Worm (Caenorhabditis elegans): ENCODE results near the gene fbxa-108.
A peak's percentile ranks its signal among the peaks of the same experiment; 100 is the strongest.
"Not testable (repeated sequence)": the region's sequence is repeated elsewhere in the genome, so short reads cannot be mapped to it uniquely, and the experiment has no call there.

The fbxa-108 gene

DNA sequence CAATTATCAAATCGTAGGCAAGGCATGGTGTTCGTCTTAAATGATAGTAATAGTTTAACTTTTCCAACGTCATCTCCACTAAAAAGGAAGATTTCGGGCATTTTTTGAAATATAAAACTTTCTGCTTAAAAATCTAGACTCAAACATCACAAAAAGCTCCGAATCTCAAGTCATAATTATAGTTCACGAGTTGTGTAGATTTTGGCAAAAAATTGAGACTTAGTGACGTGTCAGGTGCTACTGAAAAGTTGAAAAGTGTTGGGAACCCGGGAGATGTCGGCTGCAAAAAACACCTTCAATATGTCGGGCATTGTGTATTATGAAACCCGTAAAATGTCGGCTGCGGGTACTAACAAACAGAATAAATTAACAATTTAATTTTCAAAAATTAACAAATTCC lies 36.6 kb upstream of the fbxa-108 start, which contains the start of gene Y26G10.1:
TSS of gene Y26G10.1 (minus strand) at position 101 of the 400 bp plus-strand sequence.
- TF ChIP-seq madf-9 (GFP tag; conservative IDR thresholded peaks at IDR 0.05) (no peak), pqm-1 (tag; optimal IDR thresholded peaks at IDR 0.05) (no peak)

- no peak for TF ChIP-seq dpl-1 (GFP tag; optimal IDR thresholded peaks at IDR 0.05)
- peak; percentile 75 for TF ChIP-seq pqm-1 (tag; optimal IDR thresholded peaks at IDR 0.05)
These were observed 35.1 kb upstream of the fbxa-108 start for ce11 chrV:17694260-17694659.

DNA sequence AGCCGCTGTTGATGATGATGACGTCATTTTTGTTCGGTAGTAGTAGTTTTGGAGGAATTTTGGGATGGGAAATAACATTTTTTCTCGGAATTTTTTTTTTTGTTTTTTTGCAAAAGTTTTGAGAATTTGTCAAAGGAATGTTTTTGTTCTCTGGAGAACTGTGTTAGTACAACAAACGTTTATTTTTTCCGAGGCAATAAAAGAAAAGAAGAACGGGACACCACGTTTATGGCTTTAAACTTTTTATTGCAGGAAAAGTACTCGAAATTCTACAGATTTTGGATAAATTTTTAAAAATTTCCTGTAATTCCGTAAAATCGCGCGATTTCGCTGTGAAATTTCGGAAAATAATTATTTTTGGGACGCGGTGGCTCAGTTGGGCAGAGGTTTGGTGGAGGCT lies 31.7 kb upstream of the fbxa-108 start, which contains the start of gene F59A1.13:
TSS of gene F59A1.13 (minus strand) at position 101 of the 400 bp plus-strand sequence.
- TF ChIP-seq nhr-11 (tag; optimal IDR thresholded peaks at IDR 0.05) (no peak), gei-8 (GFP tag; optimal IDR thresholded peaks at IDR 0.05) (no peak), ztf-11 (tag; optimal IDR thresholded peaks at IDR 0.05) (no peak), daf-12 (tag; optimal IDR thresholded peaks at IDR 0.05) (no peak), F26F4.8 (GFP tag; conservative IDR thresholded peaks at IDR 0.05) (no peak), skn-1 (tag; optimal IDR thresholded peaks at IDR 0.05) (no peak), ZK337.2 (GFP tag; IDR thresholded peaks at IDR 0.05) (no peak), php-3 (GFP tag; IDR thresholded peaks at IDR 0.05) (no peak), fkh-10 (GFP tag; optimal IDR thresholded peaks at IDR 0.05) (no peak), hlh-30 (tag; optimal IDR thresholded peaks at IDR 0.05; ENCODE audit: insufficient read depth) (no peak), F44E2.7 (GFP tag; IDR thresholded peaks at IDR 0.05) (no peak), zip-2 (tag; optimal IDR thresholded peaks at IDR 0.05) (no peak), rbr-2 (tag; optimal IDR thresholded peaks at IDR 0.05) (no peak), ceh-82 (tag; optimal IDR thresholded peaks at IDR 0.05) (no peak), mxl-2 (GFP tag; conservative IDR thresholded peaks at IDR 0.05) (no peak), lir-3 (tag; optimal IDR thresholded peaks at IDR 0.05) (no peak), ceh-32 (tag; optimal IDR thresholded peaks at IDR 0.05; ENCODE audit: poor library complexity) (no peak), T20F7.1 (GFP tag; optimal IDR thresholded peaks at IDR 0.05) (no peak)

DNA sequence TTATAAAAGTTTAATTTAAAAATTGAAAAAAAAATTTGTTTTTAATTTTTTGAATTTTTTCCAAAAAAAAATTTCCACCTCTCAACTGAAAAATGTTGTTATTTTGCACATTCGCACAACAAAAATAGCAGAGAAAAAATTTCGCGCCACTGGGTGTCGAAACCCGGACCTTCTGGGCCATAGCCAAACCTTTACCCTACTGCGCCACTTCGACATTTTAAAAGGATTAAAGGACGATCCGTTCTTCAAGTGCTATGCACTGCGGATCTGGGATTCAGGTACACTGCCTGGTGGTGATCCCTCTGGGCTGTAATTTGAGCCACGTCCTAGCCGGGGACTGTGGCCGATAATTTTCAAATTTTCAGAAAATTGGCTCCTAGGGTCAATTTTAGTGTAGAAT lies 28.2 kb upstream of the fbxa-108 start:
- 0 out of 2 replicates have a peak, but pooled peaks have one; percentile 26 for TF ChIP-seq nhr-41 (GFP tag; IDR thresholded peaks at IDR 0.05)
- peak; percentile 62 for TF ChIP-seq vab-7 (GFP tag; IDR thresholded peaks at IDR 0.05)
- peak; percentile 75 for TF ChIP-seq lim-7 (GFP tag; IDR thresholded peaks at IDR 0.05)
- TF ChIP-seq madf-5 (GFP tag; IDR thresholded peaks at IDR 0.05): peak in 1 of 2 experiments; percentile 43; a peak in 1 of 4 replicates
- peak; percentile 31; the same call in 1 of the 2 replicates for TF ChIP-seq lin-38 (GFP tag; IDR thresholded peaks at IDR 0.05)
- 0 out of 2 replicates have a peak, but pooled peaks have one; percentile 15 for TF ChIP-seq pha-4 (GFP tag; IDR thresholded peaks at IDR 0.05)
- TF ChIP-seq pha-4 (tag; optimal IDR thresholded peaks at IDR 0.05): not testable (repeated sequence)
- TF ChIP-seq snpc-1.2 (GFP tag; IDR thresholded peaks at IDR 0.05): peak; percentile 32; the same call in 1 of the 2 replicates
- TF ChIP-seq egl-43 (GFP tag; IDR thresholded peaks at IDR 0.05): 0 out of 2 replicates have a peak, but pooled peaks have one; percentile 30

DNA sequence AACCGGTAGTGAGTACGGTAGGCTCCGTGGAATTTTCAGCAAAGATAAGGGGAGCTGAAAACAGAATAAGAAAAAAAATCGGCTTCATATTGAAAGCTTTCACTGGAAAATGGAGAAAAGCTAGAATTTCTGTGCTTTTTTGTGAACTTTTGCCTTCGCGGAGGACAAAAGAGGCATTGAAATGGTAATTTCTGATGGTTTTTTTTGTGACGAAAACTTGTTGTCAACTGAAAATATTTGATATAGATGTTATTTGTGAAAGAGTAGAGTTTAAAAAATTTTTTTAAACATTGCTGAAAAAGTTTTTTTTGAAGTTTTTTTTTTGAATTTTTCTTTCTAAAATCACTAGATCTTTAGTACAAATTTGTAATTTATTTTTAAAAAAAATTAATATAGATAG lies 27.7 kb upstream of the fbxa-108 start, which contains the start of gene F59A1.18:
TSS of gene F59A1.18 (minus strand) at position 101 of the 400 bp plus-strand sequence.
- no peak for TF ChIP-seq ceh-32 (tag; optimal IDR thresholded peaks at IDR 0.05; ENCODE audit: poor library complexity)
- TF ChIP-seq ctbp-1 (GFP tag; IDR thresholded peaks at IDR 0.05): no peak
- no peak for TF ChIP-seq Y105C5A.15 (GFP tag; IDR thresholded peaks at IDR 0.05)
- TF ChIP-seq lim-7 (GFP tag; IDR thresholded peaks at IDR 0.05): no peak
- TF ChIP-seq Y5F2A.4 (GFP tag; optimal IDR thresholded peaks at IDR 0.05): no peak
- no peak for TF ChIP-seq egl-43 (GFP tag; IDR thresholded peaks at IDR 0.05)
- no peak for TF ChIP-seq nhr-25 (tag; optimal IDR thresholded peaks at IDR 0.05; ENCODE audit: borderline replicate concordance, insufficient read depth)
- no peak for TF ChIP-seq unc-39 (tag; optimal IDR thresholded peaks at IDR 0.05)
- no peak for TF ChIP-seq vab-7 (GFP tag; IDR thresholded peaks at IDR 0.05)
- no peak for TF ChIP-seq lir-3 (tag; optimal IDR thresholded peaks at IDR 0.05)
- TF ChIP-seq nhr-102 (tag; optimal IDR thresholded peaks at IDR 0.05): no peak
- TF ChIP-seq lin-13 (GFP tag; optimal IDR thresholded peaks at IDR 0.05): no peak

All from whole organism, L4 larva.